Worm (Caenorhabditis elegans): ENCODE measurements around the gene btb-12.

ce11 chrII:1657202-1657601 is 2.2 kb downstream of the btb-12 start, which contains the start of gene ZC204.12:
- no peak for TF ChIP-seq lin-13 (GFP tag; optimal IDR thresholded peaks at IDR 0.05)
- no peak for TF ChIP-seq blmp-1 (tag; optimal IDR thresholded peaks at IDR 0.05; ENCODE audit: insufficient read depth)
- no peak for TF ChIP-seq ztf-4 (tag; optimal IDR thresholded peaks at IDR 0.05)
- TF ChIP-seq lin-39 (tag; optimal IDR thresholded peaks at IDR 0.05), result no peak
- TF ChIP-seq sma-9 (GFP tag; optimal IDR thresholded peaks at IDR 0.05), result no peak
- no peak for TF ChIP-seq sma-9 (tag; optimal IDR thresholded peaks at IDR 0.05)
- no peak for TF ChIP-seq elt-3 (tag; optimal IDR thresholded peaks at IDR 0.05)
- TF ChIP-seq R02D3.7 (tag; optimal IDR thresholded peaks at IDR 0.05), result no peak
- no peak for TF ChIP-seq nhr-11 (tag; optimal IDR thresholded peaks at IDR 0.05)
- no peak for TF ChIP-seq ama-1 (optimal IDR thresholded peaks at IDR 0.05)
- no peak for TF ChIP-seq unc-39 (tag; optimal IDR thresholded peaks at IDR 0.05)
